Worm (Caenorhabditis elegans): Measurements from ENCODE around the gene T28C12.2.

T28C12.2 gene

ce11 chrV:6354202-6354601, 25.2 kb downstream of the T28C12.2 start:
- no peak for TF ChIP-seq unc-62 (GFP tag; optimal IDR thresholded peaks at IDR 0.05)

DNA sequence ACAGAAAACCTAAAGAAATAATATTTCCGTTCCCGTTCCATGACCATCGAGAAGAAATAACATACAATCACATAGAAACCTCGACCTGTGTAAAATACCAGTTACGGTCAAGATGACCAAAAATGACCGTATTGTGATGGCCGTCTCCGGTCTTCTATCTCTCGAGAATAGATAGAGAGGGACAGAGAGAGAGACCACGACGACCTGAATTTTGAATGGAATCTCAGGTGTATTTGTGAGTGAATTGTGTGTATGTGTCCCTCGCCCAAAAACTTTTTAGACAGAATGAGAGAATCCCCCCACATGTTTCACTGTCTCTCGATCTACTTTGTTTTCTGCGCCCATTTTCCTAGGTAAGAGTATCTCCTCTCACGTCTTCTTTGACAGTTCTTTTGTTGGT, 25.8 kb downstream of the T28C12.2 start:
- TF ChIP-seq unc-62 (GFP tag; optimal IDR thresholded peaks at IDR 0.05) = no peak

DNA sequence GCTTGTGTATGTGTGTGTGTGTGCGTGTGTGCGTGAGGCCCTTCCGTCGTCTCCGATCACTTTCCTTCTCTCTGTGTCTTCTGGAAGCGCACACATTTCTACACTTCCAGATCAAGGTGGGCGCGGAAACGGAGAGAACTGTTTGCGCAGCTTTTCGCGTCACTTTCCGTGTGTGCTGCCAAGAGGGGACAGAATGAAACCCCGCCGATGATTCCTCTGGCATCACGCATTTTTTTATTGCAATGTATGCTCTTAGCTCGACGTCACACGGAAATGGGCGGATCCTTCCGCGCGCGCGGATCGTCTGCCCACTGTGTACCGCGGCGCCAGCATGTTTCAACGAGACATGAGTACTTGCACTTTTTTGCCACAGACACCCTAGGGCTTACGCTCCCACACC, 26.4 kb downstream of the T28C12.2 start:
- TF ChIP-seq unc-62 (GFP tag; optimal IDR thresholded peaks at IDR 0.05) = no peak

ce11 chrV:6355975-6356441, 27.0 kb downstream of the T28C12.2 start, which contains the start of gene bcl-11:
Gene bcl-11, plus strand, starts transcription at chrV:6356025.
- no peak for TF ChIP-seq unc-62 (GFP tag; optimal IDR thresholded peaks at IDR 0.05)

DNA sequence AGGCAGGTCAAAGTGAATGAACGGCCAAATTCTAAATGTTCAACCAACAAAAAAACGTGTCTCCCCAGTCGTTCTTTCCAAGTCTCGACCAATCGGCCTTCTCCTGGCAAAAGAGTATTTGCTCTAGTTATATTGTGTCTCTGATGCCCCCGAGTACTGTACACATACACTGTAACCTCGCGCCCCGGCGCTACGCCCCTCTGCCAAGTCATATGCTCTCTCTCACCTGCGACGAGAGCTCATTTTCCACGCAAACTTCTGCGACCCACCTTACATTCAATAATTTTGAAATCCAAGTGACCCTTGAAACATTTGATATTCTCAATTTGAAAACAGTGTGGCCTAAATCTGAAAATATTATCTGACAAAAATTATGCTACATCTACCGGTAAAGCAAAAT, 28.2 kb downstream of the T28C12.2 start:
- no peak for TF ChIP-seq unc-62 (GFP tag; optimal IDR thresholded peaks at IDR 0.05)

DNA sequence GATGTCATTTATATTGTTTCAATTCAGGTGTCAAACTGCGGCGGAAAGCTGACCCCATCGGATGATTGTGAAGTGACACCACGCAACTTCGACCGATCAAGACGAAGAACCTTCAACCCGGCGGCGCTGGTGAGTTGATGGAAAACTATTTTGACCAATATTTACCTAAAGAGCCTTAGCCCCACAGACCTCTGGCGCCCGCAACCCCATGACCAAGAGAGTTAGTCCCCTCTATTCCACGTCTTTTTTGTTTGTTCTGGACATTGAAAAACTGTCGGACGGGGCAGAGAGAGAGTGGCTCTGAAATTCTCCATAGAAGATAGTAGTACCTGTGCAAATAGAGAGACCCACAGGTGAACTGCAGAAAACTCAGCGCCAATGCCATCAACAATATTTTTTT, 29.7 kb downstream of the T28C12.2 start:
- no peak for TF ChIP-seq unc-62 (GFP tag; optimal IDR thresholded peaks at IDR 0.05)

- TF ChIP-seq unc-62 (GFP tag; optimal IDR thresholded peaks at IDR 0.05) = no peak
Observed at ce11 chrV:6359522-6359921, 30.5 kb downstream of the T28C12.2 start.

ce11 chrV:6361688-6362087, 32.7 kb downstream of the T28C12.2 start:
- TF ChIP-seq unc-62 (GFP tag; optimal IDR thresholded peaks at IDR 0.05) = no peak

DNA sequence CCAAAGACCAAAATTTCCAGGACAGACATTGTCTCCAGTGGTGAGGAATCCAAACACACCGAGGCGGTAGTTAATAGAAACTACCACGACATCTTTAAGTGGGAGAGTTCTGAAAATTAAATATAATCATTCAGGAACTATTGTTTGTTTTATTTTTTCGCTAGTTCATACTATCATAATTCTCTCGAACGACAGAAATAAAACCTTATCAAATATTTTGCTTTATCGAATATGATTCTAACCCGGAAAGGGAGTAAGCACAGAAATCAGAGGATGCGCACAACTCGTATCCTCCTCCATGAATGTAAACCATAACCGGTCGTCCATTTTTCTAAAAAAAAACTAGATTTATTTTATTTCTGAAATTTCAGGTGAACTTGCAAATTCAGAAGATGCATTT, 35.8 kb downstream of the T28C12.2 start:
- TF ChIP-seq unc-62 (GFP tag; optimal IDR thresholded peaks at IDR 0.05) = no peak

ce11 chrV:6365597-6365996, 36.6 kb downstream of the T28C12.2 start, which contains the start of gene cest-33:
Gene cest-33, minus strand, starts transcription at chrV:6365671.
- no peak for TF ChIP-seq unc-62 (GFP tag; optimal IDR thresholded peaks at IDR 0.05)

ce11 chrV:6368494-6368893, 39.5 kb downstream of the T28C12.2 start:
- TF ChIP-seq unc-62 (GFP tag; optimal IDR thresholded peaks at IDR 0.05) = no peak

DNA sequence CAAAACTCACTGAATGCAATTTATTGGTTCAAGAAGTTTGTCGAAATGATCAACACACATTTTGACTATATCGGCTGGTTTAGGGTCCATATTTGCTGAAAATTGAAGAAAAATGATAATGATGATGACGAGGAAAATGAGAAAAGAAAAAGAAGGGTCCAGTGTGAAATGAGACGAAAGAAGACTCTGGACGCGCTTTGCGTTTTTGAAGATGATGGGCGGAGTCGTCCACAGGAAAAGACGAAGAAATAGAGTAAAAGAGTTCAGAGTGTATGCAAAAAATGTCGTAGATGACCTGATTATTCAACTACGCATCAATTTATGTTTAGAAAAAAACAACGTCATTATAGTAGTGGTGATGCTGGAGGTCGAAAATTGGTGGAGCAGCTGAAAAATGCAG, 45.8 kb downstream of the T28C12.2 start, which contains the start of gene F13H6.5:
TSS of gene F13H6.5 (minus strand) at position 101 of the 400 bp plus-strand sequence.
- TF ChIP-seq unc-62 (GFP tag; optimal IDR thresholded peaks at IDR 0.05) = no peak

Measured in whole organism, dauer.